Fruit fly (Drosophila melanogaster): ENCODE data around the gene CG32801.

DNA sequence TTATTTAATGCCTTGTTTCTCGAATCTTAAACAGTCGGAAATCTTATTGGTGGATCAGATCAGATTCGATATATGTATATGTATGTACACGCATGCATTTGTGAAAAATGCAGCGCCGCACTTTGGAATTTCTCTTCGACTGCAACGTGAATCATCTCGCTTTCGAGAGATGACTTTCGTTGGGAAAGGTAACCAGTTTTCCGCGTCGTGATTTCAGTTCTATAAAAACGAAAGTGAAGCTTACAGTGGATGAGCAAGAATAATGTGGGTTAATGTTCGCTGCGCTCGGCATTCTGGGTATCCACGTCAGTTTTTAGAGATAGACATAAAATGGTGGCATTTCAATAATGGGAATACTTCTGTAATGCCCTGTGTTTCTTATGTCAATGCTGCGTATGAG is 46.4 kb downstream of the CG32801 start:
- TF ChIP-seq sv (GFP tag; optimal IDR thresholded peaks at IDR 0.05) = no peak
- TF ChIP-seq jim (GFP tag; optimal IDR thresholded peaks at IDR 0.05) = no peak
- no peak for TF ChIP-seq dl (GFP tag; optimal IDR thresholded peaks at IDR 0.05; ENCODE audit: insufficient read depth in 1 of 2, partially characterized antibody in 2 of 2)
- TF ChIP-seq Abd-B (GFP tag; optimal IDR thresholded peaks at IDR 0.05) = no peak
- no peak for TF ChIP-seq pan (optimal IDR thresholded peaks at IDR 0.05)
- no peak for TF ChIP-seq usp (GFP tag; optimal IDR thresholded peaks at IDR 0.05)
- no peak for TF ChIP-seq psq (GFP tag; optimal IDR thresholded peaks at IDR 0.05)
- no peak for TF ChIP-seq lola (GFP tag; optimal IDR thresholded peaks at IDR 0.05)

Data from whole organism, wandering third instar larva.